Worm (Caenorhabditis elegans): ENCODE results near the gene rbx-1.

DNA sequence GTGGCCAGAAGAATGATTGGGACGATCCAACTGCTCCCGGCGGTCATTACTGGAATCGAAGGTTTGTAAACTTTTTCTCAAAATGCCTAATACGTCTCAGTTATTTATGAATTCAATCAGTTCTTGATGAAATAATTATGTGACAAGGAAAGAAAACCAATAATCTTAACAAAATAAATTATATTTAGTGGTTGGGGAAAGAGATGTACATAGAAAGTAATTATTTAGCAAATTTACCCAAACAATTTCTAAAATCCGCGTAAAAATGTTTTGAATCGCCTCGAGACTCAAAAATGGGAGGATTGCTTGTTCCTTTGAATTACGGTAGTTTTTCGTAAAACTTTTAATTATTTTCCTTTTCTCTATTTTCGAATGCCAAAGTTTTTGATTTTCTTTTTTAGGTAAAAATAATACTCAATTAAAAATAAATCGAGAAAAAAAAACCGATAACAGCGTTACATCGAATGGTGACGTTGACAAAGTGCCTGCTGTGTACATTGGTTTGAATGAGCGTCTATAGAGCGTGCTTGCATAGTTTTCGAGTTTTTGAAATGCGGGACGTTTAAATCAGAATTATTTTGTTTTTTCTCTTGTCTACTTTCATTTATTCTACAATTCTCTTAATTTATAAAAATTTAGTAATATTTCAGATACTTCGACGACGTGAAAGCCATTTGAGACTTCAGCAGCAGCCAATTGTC is 39.3 kb upstream of the rbx-1 start, which contains the start of the genes aagr-3 and drap-1:
- TF ChIP-seq rnt-1 (tag; optimal IDR thresholded peaks at IDR 0.05) (no peak), ceh-9 (tag; optimal IDR thresholded peaks at IDR 0.05) (no peak), ceh-45 (GFP tag; IDR thresholded peaks at IDR 0.05) (no peak), nhr-232 (tag; optimal IDR thresholded peaks at IDR 0.05) (no peak), ama-1 (optimal IDR thresholded peaks at IDR 0.05) (no peak), fkh-6 (tag; optimal IDR thresholded peaks at IDR 0.05) (no peak), nfya-1 (tag; optimal IDR thresholded peaks at IDR 0.05) (peak; percentile 45), npax-4 (tag; optimal IDR thresholded peaks at IDR 0.05) (no peak), unc-55 (GFP tag; optimal IDR thresholded peaks at IDR 0.05) (no peak), ets-4 (tag; optimal IDR thresholded peaks at IDR 0.05) (no peak), nhr-11 (tag; optimal IDR thresholded peaks at IDR 0.05) (no peak), elt-4 (tag; optimal IDR thresholded peaks at IDR 0.05) (no peak), hlh-30 (tag; optimal IDR thresholded peaks at IDR 0.05; ENCODE audit: insufficient read depth) (no peak), ceh-31 (tag; optimal IDR thresholded peaks at IDR 0.05) (peak; percentile 2)
